Worm (Caenorhabditis elegans) whole organism, mixed stage, embryonic: ENCODE data around the gene Y55F3BR.11.

Experiments
- M03D4.4 ChIP-seq: sonication (generic microtip); optimal IDR thresholded peaks from 2 replicates; lab custom pipeline; 2017; ENCODE audit warnings: mild to moderate bottlenecking, missing genetic modification characterization, missing compliant biosample characterization
- bed-3 ChIP-seq: fragments of 200-800 bp; sonication (Bioruptor generic); optimal IDR thresholded peaks from 3 replicates; lab custom pipeline; 2018; ENCODE audit warnings: mild to moderate bottlenecking, missing genetic modification characterization, moderate library complexity, missing compliant biosample characterization
- blmp-1 ChIP-seq: fragments of 150-350 bp; optimal IDR thresholded peaks from 2 replicates; lab custom pipeline; 2014; ENCODE audit warnings: missing biosample characterization, missing genetic modification characterization
- ceh-39 ChIP-seq: fragments of 150-350 bp; optimal IDR thresholded peaks from 2 replicates; lab custom pipeline; 2014; ENCODE audit warnings: missing biosample characterization, missing genetic modification characterization
- ceh-43 ChIP-seq: fragments of 200-800 bp; sonication (Bioruptor generic); optimal IDR thresholded peaks from 2 replicates; lab custom pipeline; 2018; ENCODE audit warnings: mild to moderate bottlenecking, missing genetic modification characterization, moderate library complexity, missing compliant biosample characterization
- ceh-83 ChIP-seq: fragments of 200-800 bp; sonication (Bioruptor generic); optimal IDR thresholded peaks from 2 replicates; lab custom pipeline; 2018; ENCODE audit warnings: mild to moderate bottlenecking, missing genetic modification characterization, missing compliant biosample characterization
- ces-1 ChIP-seq: fragments of 150-350 bp; optimal IDR thresholded peaks from 2 replicates; lab custom pipeline; 2014; ENCODE audit warnings: missing biosample characterization, missing genetic modification reagents, missing genetic modification characterization
- cnd-1 ChIP-seq: fragments of 200-800 bp; sonication (Bioruptor generic); optimal IDR thresholded peaks from 2 replicates; lab custom pipeline; 2018; ENCODE audit warnings: mild to moderate bottlenecking, missing genetic modification characterization, missing compliant biosample characterization
- drap-1 ChIP-seq: fragments of 200-800 bp; sonication (Bioruptor generic); optimal IDR thresholded peaks from 3 replicates; lab custom pipeline; 2018; ENCODE audit warnings: mild to moderate bottlenecking, missing genetic modification characterization, missing compliant biosample characterization
- elt-1 ChIP-seq: sonication (generic microtip); optimal IDR thresholded peaks from 2 replicates; lab custom pipeline; 2017; ENCODE audit warnings: missing genetic modification characterization, mild to moderate bottlenecking, missing compliant biosample characterization, antibody characterized with exemption, moderate library complexity, borderline replicate concordance; ENCODE audit not compliant: insufficient read depth
- elt-3 ChIP-seq: fragments of 150-350 bp; optimal IDR thresholded peaks from 2 replicates; lab custom pipeline; 2014; ENCODE audit warnings: missing biosample characterization, missing genetic modification characterization
- flh-1 ChIP-seq: fragments of 200-800 bp; sonication (Bioruptor generic); optimal IDR thresholded peaks from 2 replicates; lab custom pipeline; 2018; ENCODE audit warnings: mild to moderate bottlenecking, missing genetic modification characterization, moderate library complexity, missing compliant biosample characterization
- ham-2 ChIP-seq: fragments of 200-800 bp; sonication (Bioruptor generic); optimal IDR thresholded peaks from 2 replicates; lab custom pipeline; 2018; ENCODE audit warnings: mild to moderate bottlenecking, missing genetic modification characterization, missing compliant biosample characterization
- hlh-1 ChIP-seq: fragments of 150-350 bp; optimal IDR thresholded peaks from 2 replicates; lab custom pipeline; 2014; ENCODE audit warnings: missing biosample characterization, missing genetic modification reagents, missing genetic modification characterization
- lin-13 ChIP-seq: fragments of 150-350 bp; optimal IDR thresholded peaks from 2 replicates; lab custom pipeline; 2014; ENCODE audit warnings: missing biosample characterization, missing genetic modification characterization
- lin-32 ChIP-seq: fragments of 200-800 bp; sonication (Bioruptor generic); optimal IDR thresholded peaks from 2 replicates; lab custom pipeline; 2018; ENCODE audit warnings: mild to moderate bottlenecking, missing genetic modification characterization, missing compliant biosample characterization
- lsy-2 ChIP-seq: fragments of 150-350 bp; optimal IDR thresholded peaks from 2 replicates; lab custom pipeline; 2014; ENCODE audit warnings: missing biosample characterization, missing genetic modification characterization
- mab-5 ChIP-seq: fragments of 150-350 bp; optimal IDR thresholded peaks from 2 replicates; lab custom pipeline; 2014; ENCODE audit warnings: missing biosample characterization, missing genetic modification characterization
- mep-1 ChIP-seq: fragments of 150-350 bp; optimal IDR thresholded peaks from 2 replicates; lab custom pipeline; 2017; ENCODE audit warnings: missing biosample characterization, missing genetic modification reagents, missing genetic modification characterization, inconsistent platforms
- mls-2 ChIP-seq: sonication (generic microtip); optimal IDR thresholded peaks from 2 replicates; lab custom pipeline; 2016; ENCODE audit warnings: mild to moderate bottlenecking, missing genetic modification characterization, moderate library complexity, missing compliant biosample characterization
- nhr-12 ChIP-seq: fragments of 150-350 bp; optimal IDR thresholded peaks from 2 replicates; lab custom pipeline; 2014; ENCODE audit warnings: missing biosample characterization, missing genetic modification characterization
- nhr-2 ChIP-seq: fragments of 150-350 bp; optimal IDR thresholded peaks from 2 replicates; lab custom pipeline; 2014; ENCODE audit warnings: missing biosample characterization, missing genetic modification characterization
- nhr-237 ChIP-seq: fragments of 150-350 bp; optimal IDR thresholded peaks from 2 replicates; lab custom pipeline; 2014; ENCODE audit warnings: missing biosample characterization, missing genetic modification characterization
- nhr-28 ChIP-seq: fragments of 150-350 bp; optimal IDR thresholded peaks from 2 replicates; lab custom pipeline; 2014; ENCODE audit warnings: missing biosample characterization, missing genetic modification characterization
- nhr-76 ChIP-seq: sonication (generic microtip); optimal IDR thresholded peaks from 2 replicates; lab custom pipeline; 2017; ENCODE audit warnings: missing biosample characterization, missing genetic modification characterization
- pha-4 ChIP-seq: fragments of 150-350 bp; optimal IDR thresholded peaks from 2 replicates; lab custom pipeline; 2018; ENCODE audit warnings: missing biosample characterization, missing genetic modification reagents, missing genetic modification characterization
- sem-2 ChIP-seq: fragments of 200-800 bp; sonication (Bioruptor generic); optimal IDR thresholded peaks from 2 replicates; lab custom pipeline; 2018; ENCODE audit warnings: mild to moderate bottlenecking, missing genetic modification characterization, missing compliant biosample characterization
- snpc-4 ChIP-seq: fragments of 150-350 bp; optimal IDR thresholded peaks from 2 replicates; lab custom pipeline; 2014; ENCODE audit warnings: missing biosample characterization, missing genetic modification characterization
- sptf-1 ChIP-seq: sonication (generic microtip); optimal IDR thresholded peaks from 2 replicates; lab custom pipeline; 2017; ENCODE audit warnings: mild to moderate bottlenecking, missing genetic modification characterization, moderate library complexity, missing compliant biosample characterization
- tbx-8 ChIP-seq: fragments of 200-800 bp; sonication (Bioruptor generic); optimal IDR thresholded peaks from 2 replicates; lab custom pipeline; 2018; ENCODE audit warnings: mild to moderate bottlenecking, missing genetic modification characterization, moderate library complexity, missing compliant biosample characterization
- unc-120 ChIP-seq: sonication (generic microtip); optimal IDR thresholded peaks from 2 replicates; lab custom pipeline; 2017; ENCODE audit warnings: missing genetic modification characterization, missing compliant biosample characterization; ENCODE audit not compliant: poor library complexity, severe bottlenecking
- unc-39 ChIP-seq: fragments of 150-350 bp; optimal IDR thresholded peaks from 2 replicates; lab custom pipeline; 2014; ENCODE audit warnings: missing biosample characterization, missing genetic modification characterization
- unc-62 ChIP-seq: fragments of 150-350 bp; optimal IDR thresholded peaks from 2 replicates; lab custom pipeline; 2014; ENCODE audit warnings: missing biosample characterization, missing genetic modification reagents, missing genetic modification characterization
- zip-8 ChIP-seq: fragments of 150-350 bp; optimal IDR thresholded peaks from 2 replicates; lab custom pipeline; 2014; ENCODE audit warnings: missing biosample characterization, missing genetic modification characterization
- ztf-11 ChIP-seq: fragments of 150-350 bp; optimal IDR thresholded peaks from 2 replicates; lab custom pipeline; 2014; ENCODE audit warnings: missing biosample characterization, missing genetic modification characterization

Y55F3BR.11 gene

ce11 chrIV:854357-855269, at the start of gene Y55F3BR.11, which contains the start of gene lem-4:
TSS of gene Y55F3BR.11 (plus strand) at chrIV:855219.
TSS of gene lem-4 (minus strand) at chrIV:854780.
- TF ChIP-seq nhr-12 (tag; lab: Kevin White, UChicago) (no peak), unc-120 (no peak), ces-1 (GFP tag; lab: Kevin White, UChicago) (peak; percentile 42), mep-1 (tag; lab: Kevin White, UChicago) (no peak), unc-39 (tag; lab: Kevin White, UChicago) (no peak), mls-2 (tag; lab: Kevin White, UChicago) (no peak), ham-2 (no peak), ceh-39 (tag; lab: Kevin White, UChicago) (peak; percentile 60), M03D4.4 (tag; lab: Kevin White, UChicago) (no peak), nhr-2 (tag; lab: Kevin White, UChicago) (no peak), cnd-1 (no peak), ceh-83 (GFP tag; lab: Kevin White, UChicago) (no peak), drap-1 (GFP tag; lab: Kevin White, UChicago) (no peak), nhr-76 (no peak), hlh-1 (peak; percentile 18), mab-5 (no peak), nhr-237 (peak; percentile 51), lsy-2 (peak; percentile 53), tbx-8 (no peak), pha-4 (tag; lab: Kevin White, UChicago) (peak; percentile 42), ztf-11 (tag; lab: Kevin White, UChicago) (no peak), bed-3 (no peak), snpc-4 (tag; lab: Kevin White, UChicago) (no peak), zip-8 (tag; lab: Kevin White, UChicago) (no peak), ceh-43 (GFP tag; lab: Kevin White, UChicago) (no peak), sptf-1 (no peak), elt-1 (tag; lab: Kevin White, UChicago) (no peak), blmp-1 (tag; lab: Kevin White, UChicago) (no peak), flh-1 (no peak), nhr-28 (tag; lab: Kevin White, UChicago) (no peak), lin-32 (no peak), unc-62 (GFP tag; lab: Kevin White, UChicago) (no peak), sem-2 (GFP tag; lab: Kevin White, UChicago) (no peak), elt-3 (tag; lab: Kevin White, UChicago) (no peak), lin-13 (tag; lab: Kevin White, UChicago) (peak; percentile 52)

- TF ChIP-seq ceh-43 (GFP tag; lab: Kevin White, UChicago), result no peak
- no peak for TF ChIP-seq sem-2 (GFP tag; lab: Kevin White, UChicago)
- TF ChIP-seq blmp-1 (tag; lab: Kevin White, UChicago), result no peak
- TF ChIP-seq unc-39 (tag; lab: Kevin White, UChicago), result no peak
- no peak for TF ChIP-seq tbx-8
- TF ChIP-seq bed-3, result no peak
- TF ChIP-seq pha-4 (tag; lab: Kevin White, UChicago), result no peak
- TF ChIP-seq ham-2, result no peak
- no peak for TF ChIP-seq zip-8 (tag; lab: Kevin White, UChicago)
- no peak for TF ChIP-seq snpc-4 (tag; lab: Kevin White, UChicago)
- no peak for TF ChIP-seq elt-3 (tag; lab: Kevin White, UChicago)
- no peak for TF ChIP-seq ztf-11 (tag; lab: Kevin White, UChicago)
- no peak for TF ChIP-seq elt-1 (tag; lab: Kevin White, UChicago)
- no peak for TF ChIP-seq mls-2 (tag; lab: Kevin White, UChicago)
- no peak for TF ChIP-seq nhr-12 (tag; lab: Kevin White, UChicago)
- TF ChIP-seq cnd-1, result no peak
- no peak for TF ChIP-seq lin-13 (tag; lab: Kevin White, UChicago)
- no peak for TF ChIP-seq unc-62 (GFP tag; lab: Kevin White, UChicago)
- no peak for TF ChIP-seq drap-1 (GFP tag; lab: Kevin White, UChicago)
- TF ChIP-seq, all 35 proteins: peak for 0
Measured at ce11 chrIV:805693-806092, 49.3 kb upstream of the Y55F3BR.11 start.
